Fruit fly (Drosophila melanogaster): ENCODE data around the gene Nep7.

DNA sequence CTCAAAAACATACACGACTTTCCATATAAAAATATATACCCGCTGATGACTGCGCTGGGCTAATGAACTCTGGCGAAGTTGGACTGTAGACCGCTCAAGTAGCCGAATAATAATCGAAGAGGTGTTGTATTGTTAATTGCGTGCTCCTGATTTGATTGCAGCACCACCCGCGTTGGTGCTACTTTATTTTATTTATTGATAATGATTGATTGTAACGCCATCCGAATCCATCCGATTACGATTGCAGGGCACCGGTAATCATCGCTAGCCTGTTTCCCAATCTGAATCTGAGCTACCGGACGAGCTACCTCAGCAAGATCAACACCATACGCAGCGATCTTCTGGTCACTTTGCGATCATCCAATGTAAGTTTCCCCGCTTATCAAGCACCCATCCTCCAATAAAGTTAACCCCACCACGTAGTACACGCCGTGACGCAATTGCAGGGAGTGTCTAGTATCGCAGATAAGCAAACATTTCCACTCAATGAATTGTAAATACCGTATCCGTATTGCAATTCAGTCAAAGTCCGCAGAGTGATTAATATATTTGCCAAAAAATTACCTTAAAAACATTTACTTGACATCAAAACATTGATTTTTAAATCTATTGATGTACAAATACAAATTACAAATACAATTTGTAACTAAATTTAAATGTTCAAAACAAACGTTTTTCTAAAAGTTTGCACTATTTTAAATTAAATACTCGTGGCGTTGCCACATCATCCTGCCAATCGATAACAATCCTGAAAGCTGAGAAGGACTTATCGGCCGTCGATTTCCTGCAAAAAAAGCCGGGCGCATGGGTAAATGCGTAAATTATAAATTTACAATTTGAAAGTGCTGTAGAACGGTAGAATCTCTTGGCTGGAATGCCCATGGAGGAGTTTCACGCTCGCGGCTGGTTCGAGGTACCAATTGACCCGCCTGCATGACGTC lies 25.5 kb upstream of the Nep7 start:
- TF ChIP-seq Jra (GFP tag; optimal IDR thresholded peaks at IDR 0.05) (no peak), OdsH (GFP tag; optimal IDR thresholded peaks at IDR 0.05) (no peak), Hnf4 (GFP tag; optimal IDR thresholded peaks at IDR 0.05) (peak; percentile 61), woc (GFP tag; optimal IDR thresholded peaks at IDR 0.05) (no peak), dsf (GFP tag; optimal IDR thresholded peaks at IDR 0.05; ENCODE audit: borderline replicate concordance) (no peak), sv (GFP tag; optimal IDR thresholded peaks at IDR 0.05) (no peak), br (GFP tag; optimal IDR thresholded peaks at IDR 0.05) (no peak), psq (GFP tag; optimal IDR thresholded peaks at IDR 0.05) (no peak), HLH106 (tag; optimal IDR thresholded peaks at IDR 0.05) (no peak), Dfd (GFP tag; optimal IDR thresholded peaks at IDR 0.05) (no peak)

All from whole organism, wandering third instar larva.